Fruit fly (Drosophila melanogaster): Measurements from ENCODE around the gene Sgt.

Gene Sgt

DNA sequence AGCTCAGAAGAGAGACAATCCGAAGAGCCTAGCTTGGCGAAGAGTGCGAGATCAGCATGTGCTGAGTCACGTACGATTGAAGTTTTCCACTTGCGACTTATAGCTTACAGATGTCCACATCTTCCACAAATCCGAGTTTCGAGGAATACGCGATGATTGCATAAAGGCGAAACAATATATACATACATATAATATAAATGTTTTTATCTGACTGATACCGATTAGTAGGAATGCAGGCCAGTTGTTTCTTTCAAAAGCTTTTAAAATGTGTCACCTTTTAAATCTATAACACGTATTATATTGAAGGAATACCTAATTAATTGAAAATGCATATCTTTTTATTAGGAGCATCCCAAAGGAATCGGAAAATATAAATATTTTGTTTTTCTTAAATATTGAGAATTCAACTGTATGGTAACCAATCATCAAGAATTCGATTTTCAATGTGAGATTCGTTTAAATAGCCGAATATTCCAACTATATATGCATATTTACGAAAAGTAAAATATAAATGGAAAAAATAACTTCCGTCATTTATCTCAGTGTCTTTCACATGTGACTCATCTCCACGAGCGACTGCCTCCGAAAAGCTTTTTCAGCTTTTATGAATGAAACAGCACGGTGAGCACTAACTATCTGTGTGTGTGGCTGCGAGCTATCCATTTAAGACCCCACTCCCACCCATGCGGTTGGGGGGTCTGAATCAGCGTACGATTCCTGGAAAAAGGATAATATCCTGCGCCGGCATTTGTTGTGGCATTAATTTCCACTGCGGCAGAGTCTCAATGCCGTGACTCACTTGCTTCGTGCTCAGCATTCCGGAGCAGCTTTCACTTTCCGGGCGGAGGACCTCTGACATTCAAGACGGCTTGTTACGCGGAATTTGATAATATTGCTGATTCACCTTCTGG lies 20.6 kb upstream of the Sgt start (continued):
- TF ChIP-seq CG3163 (GFP tag; optimal IDR thresholded peaks at IDR 0.05) (no peak), nom (GFP tag; optimal IDR thresholded peaks at IDR 0.05) (peak; percentile 33), da (GFP tag; optimal IDR thresholded peaks at IDR 0.05) (no peak), CG1024 (GFP tag; IDR thresholded peaks at IDR 0.05) (no peak), chm (GFP tag; IDR thresholded peaks at IDR 0.05) (no peak), Doc3 (GFP tag; IDR thresholded peaks at IDR 0.05; ENCODE audit: partially characterized antibody) (no peak), CG4730 (GFP tag; IDR thresholded peaks at IDR 0.05) (no peak), CG3065 (GFP tag; optimal IDR thresholded peaks at IDR 0.05) (no peak), p53 (GFP tag; optimal IDR thresholded peaks at IDR 0.05) (no peak), CG6654 (GFP tag; optimal IDR thresholded peaks at IDR 0.05) (no peak), CG14710 (tag; optimal IDR thresholded peaks at IDR 0.05) (no peak), CG11504 (tag; optimal IDR thresholded peaks at IDR 0.05) (peak; percentile 80), grau (tag; optimal IDR thresholded peaks at IDR 0.05) (peak; percentile 66), CG7786 (GFP tag; optimal IDR thresholded peaks at IDR 0.05) (peak; percentile 1), CG11247 (GFP tag; IDR thresholded peaks at IDR 0.05) (no peak; the same call in 1 of the 2 replicates), ci (GFP tag; IDR thresholded peaks at IDR 0.05) (peak; percentile 60; the same call in 1 of the 3 replicates), hth (optimal IDR thresholded peaks at IDR 0.05) (no peak), PHDP (tag; optimal IDR thresholded peaks at IDR 0.05) (peak; percentile 74), CG4282 (GFP tag; optimal IDR thresholded peaks at IDR 0.05) (no peak), NC2β (GFP tag; optimal IDR thresholded peaks at IDR 0.05) (no peak), ap (GFP tag; IDR thresholded peaks at IDR 0.05) (no peak), trh (GFP tag; optimal IDR thresholded peaks at IDR 0.05) (no peak), Dbx (GFP tag; IDR thresholded peaks at IDR 0.05) (0 out of 3 replicates have a peak, but pooled peaks have one; percentile 52), gsb-n (tag; optimal IDR thresholded peaks at IDR 0.05) (no peak), jigr1 (GFP tag; IDR thresholded peaks at IDR 0.05) (no peak), ara (GFP tag; IDR thresholded peaks at IDR 0.05) (no peak), CG17361 (GFP tag; IDR thresholded peaks at IDR 0.05) (peak; percentile 65; the same call in 2 of the 3 replicates), Ravus (GFP tag; IDR thresholded peaks at IDR 0.05) (no peak), bbx (GFP tag; IDR thresholded peaks at IDR 0.05; ENCODE audit: partially characterized antibody) (no peak), dan (GFP tag; IDR thresholded peaks at IDR 0.05) (no peak), CG32532 (GFP tag; IDR thresholded peaks at IDR 0.05) (no peak; the same call in 1 of the 2 replicates), MBD-R2 (GFP tag; IDR thresholded peaks at IDR 0.05) (no peak; the same call in 1 of the 2 replicates), Poxn (GFP tag; IDR thresholded peaks at IDR 0.05) (no peak), vfl (GFP tag; optimal IDR thresholded peaks at IDR 0.05) (no peak), ash1 (GFP tag; optimal IDR thresholded peaks at IDR 0.05) (no peak), Rfx (GFP tag; IDR thresholded peaks at IDR 0.05) (peak; percentile 72), Nf-YA (GFP tag; IDR thresholded peaks at IDR 0.05) (no peak), CG9609 (GFP tag; optimal IDR thresholded peaks at IDR 0.05) (no peak), tll (GFP tag; optimal IDR thresholded peaks at IDR 0.05) (no peak), row (GFP tag; IDR thresholded peaks at IDR 0.05) (no peak; the same call in 2 of the 3 replicates), CG10979 (tag; optimal IDR thresholded peaks at IDR 0.05) (no peak), tgo (GFP tag; IDR thresholded peaks at IDR 0.05) (peak; percentile 46; the same call in 1 of the 3 replicates), lab (GFP tag; optimal IDR thresholded peaks at IDR 0.05) (peak; percentile 70), onecut (GFP tag; IDR thresholded peaks at IDR 0.05) (no peak), caup (GFP tag; optimal IDR thresholded peaks at IDR 0.05; ENCODE audit: severe bottlenecking) (peak; percentile 73), disco-r (GFP tag; optimal IDR thresholded peaks at IDR 0.05) (no peak), CG1603 (tag; optimal IDR thresholded peaks at IDR 0.05) (peak; percentile 32), CG11456 (GFP tag; IDR thresholded peaks at IDR 0.05) (peak; percentile 67; the same call in 2 of the 3 replicates), YL-1 (GFP tag; optimal IDR thresholded peaks at IDR 0.05) (no peak)
